Fruit fly (Drosophila melanogaster): ENCODE data around the gene CG3769.

Gene CG3769

dm6 chr2L:9430992-9431602 lies 4.1 kb upstream of the CG3769 start, which contains the start of the genes FucTB and scat (continued):
- TF ChIP-seq crol (GFP tag; IDR thresholded peaks at IDR 0.05) (peak; percentile 28; the same call in 1 of the 2 replicates), Ssrp (tag; optimal IDR thresholded peaks at IDR 0.05) (peak; percentile 97), Pdp1 (GFP tag; optimal IDR thresholded peaks at IDR 0.05) (peak; percentile 66 to 69), Gsc (GFP tag; IDR thresholded peaks at IDR 0.05) (peak; percentile 76), CG7928 (GFP tag; optimal IDR thresholded peaks at IDR 0.05) (peak; percentile 89), CG1529 (GFP tag; optimal IDR thresholded peaks at IDR 0.05) (peak; percentile 70), gem (tag; optimal IDR thresholded peaks at IDR 0.05) (peak; percentile 98), CG6254 (GFP tag; optimal IDR thresholded peaks at IDR 0.05) (peak; percentile 0), CG5180 (GFP tag; optimal IDR thresholded peaks at IDR 0.05) (peak; percentile 50), CG11695 (GFP tag; IDR thresholded peaks at IDR 0.05) (peak; percentile 86), rib (GFP tag; IDR thresholded peaks at IDR 0.05) (peak; percentile 67), CG10654 (GFP tag; optimal IDR thresholded peaks at IDR 0.05) (peak; percentile 86), CG6791 (GFP tag; IDR thresholded peaks at IDR 0.05; ENCODE audit: partially characterized antibody) (no peak), Mad (GFP tag; optimal IDR thresholded peaks at IDR 0.05) (peak; percentile 71), CG15073 (GFP tag; optimal IDR thresholded peaks at IDR 0.05) (peak; percentile 52), ind (GFP tag; optimal IDR thresholded peaks at IDR 0.05) (peak; percentile 95), CG32767 (GFP tag; IDR thresholded peaks at IDR 0.05) (peak; percentile 84; the same call in 1 of the 2 replicates), CG8089 (GFP tag; optimal IDR thresholded peaks at IDR 0.05) (peak; percentile 15), CG30403 (GFP tag; optimal IDR thresholded peaks at IDR 0.05) (peak; percentile 96), CG31224 (GFP tag; IDR thresholded peaks at IDR 0.05) (peak; percentile 85), CG14860 (GFP tag; IDR thresholded peaks at IDR 0.05; ENCODE audit: partially characterized antibody) (no peak), Hr3 (GFP tag; optimal IDR thresholded peaks at IDR 0.05) (peak; percentile 98), Poxn (GFP tag; IDR thresholded peaks at IDR 0.05) (peak; percentile 75), Sry-δ (GFP tag; optimal IDR thresholded peaks at IDR 0.05) (peak; percentile 6), stwl (tag; optimal IDR thresholded peaks at IDR 0.05) (peak; percentile 71), CG17385 (GFP tag; optimal IDR thresholded peaks at IDR 0.05) (peak; percentile 79), CG11560 (tag; IDR thresholded peaks at IDR 0.05) (peak; percentile 84), kay (GFP tag; optimal IDR thresholded peaks at IDR 0.05) (peak; percentile 76), CG5245 (GFP tag; optimal IDR thresholded peaks at IDR 0.05) (peak; percentile 79), CG15269 (tag; optimal IDR thresholded peaks at IDR 0.05) (peak; percentile 88), CG34422 (GFP tag; IDR thresholded peaks at IDR 0.05) (peak; percentile 93; the same call in 2 of the 3 replicates), CG12219 (GFP tag; optimal IDR thresholded peaks at IDR 0.05) (peak; percentile 2), CG3163 (GFP tag; optimal IDR thresholded peaks at IDR 0.05) (no peak), Hr78 (GFP tag; optimal IDR thresholded peaks at IDR 0.05) (no peak), H2.0 (GFP tag; IDR thresholded peaks at IDR 0.05) (peak; percentile 89), Mrtf (GFP tag; IDR thresholded peaks at IDR 0.05) (peak; percentile 92), zfh2 (GFP tag; optimal IDR thresholded peaks at IDR 0.05) (peak; percentile 72), ham (GFP tag; IDR thresholded peaks at IDR 0.05) (no peak), CG15479 (GFP tag; optimal IDR thresholded peaks at IDR 0.05) (peak; percentile 50), CG8944 (GFP tag; optimal IDR thresholded peaks at IDR 0.05) (peak; percentile 60), sob (GFP tag; IDR thresholded peaks at IDR 0.05) (peak; percentile 94), CG10565 (GFP tag; optimal IDR thresholded peaks at IDR 0.05) (no peak), Six4 (GFP tag; optimal IDR thresholded peaks at IDR 0.05) (peak; percentile 85), trem (tag; optimal IDR thresholded peaks at IDR 0.05) (peak; percentile 76), CG11093 (GFP tag; IDR thresholded peaks at IDR 0.05) (peak; percentile 90), h (optimal IDR thresholded peaks at IDR 0.05) (no peak), HmgD (GFP tag; optimal IDR thresholded peaks at IDR 0.05) (no peak), Dad (GFP tag; optimal IDR thresholded peaks at IDR 0.05) (peak; percentile 62), bowl (GFP tag; IDR thresholded peaks at IDR 0.05) (peak; percentile 55; the same call in 1 of the 2 replicates), Sry-β (GFP tag; optimal IDR thresholded peaks at IDR 0.05) (no peak), CG3847 (GFP tag; IDR thresholded peaks at IDR 0.05) (peak; percentile 96)
